Fruit fly (Drosophila melanogaster) whole organism, embryonic: Measurements from ENCODE around the gene COX7AL.

Source experiments
- Atf6 ChIP-seq: fragments of 200-800 bp; sonication (Bioruptor generic); IDR thresholded peaks from 2 replicates; pipeline ENCODE4 v1.3.6; 2022; ENCODE audit warnings: missing biosample characterization, missing genetic modification characterization
- CG12659 ChIP-seq: fragments of 200-800 bp; sonication (Bioruptor generic); optimal IDR thresholded peaks from 3 replicates; lab custom pipeline; 2017; ENCODE audit warnings: mild to moderate bottlenecking, missing biosample characterization, missing genetic modification reagents, missing genetic modification characterization
- CG13424 ChIP-seq: fragments of 200-800 bp; sonication (Bioruptor generic); optimal IDR thresholded peaks from 2 replicates; lab custom pipeline; 2019; ENCODE audit warnings: missing biosample characterization, mild to moderate bottlenecking, missing genetic modification characterization, moderate library complexity
- CG13775 ChIP-seq: fragments of 200-800 bp; sonication (Bioruptor generic); optimal IDR thresholded peaks from 3 replicates; lab custom pipeline; 2017; ENCODE audit warnings: missing biosample characterization, mild to moderate bottlenecking, missing genetic modification characterization
- CG14050 ChIP-seq: fragments of 200-800 bp; sonication (Bioruptor generic); IDR thresholded peaks from 3 replicates; pipeline ENCODE4 v1.3.6; 2022; ENCODE audit warnings: missing biosample characterization, missing genetic modification characterization
- CG14710 ChIP-seq: fragments of 200-800 bp; sonication (Bioruptor generic); optimal IDR thresholded peaks from 3 replicates; lab custom pipeline; 2019; ENCODE audit warnings: missing biosample characterization, mild to moderate bottlenecking, missing genetic modification characterization, moderate library complexity
- CG16815 ChIP-seq: fragments of 200-800 bp; sonication (Bioruptor generic); optimal IDR thresholded peaks from 3 replicates; lab custom pipeline; 2017; ENCODE audit warnings: missing biosample characterization, mild to moderate bottlenecking, missing genetic modification characterization
- CG17612 ChIP-seq: fragments of 200-800 bp; sonication (Bioruptor generic); IDR thresholded peaks from 2 replicates; pipeline ENCODE4 v1.3.6; 2022; ENCODE audit warnings: missing biosample characterization, missing genetic modification characterization
- CG17802 ChIP-seq: fragments of 200-800 bp; sonication (Bioruptor generic); optimal IDR thresholded peaks from 2 replicates; lab custom pipeline; 2018; ENCODE audit warnings: missing biosample characterization, mild to moderate bottlenecking, missing genetic modification characterization, moderate library complexity
- CG18262 ChIP-seq: fragments of 200-800 bp; optimal IDR thresholded peaks from 3 replicates; lab custom pipeline; 2019; ENCODE audit warnings: missing biosample characterization, mild to moderate bottlenecking, missing genetic modification characterization, moderate library complexity
- CG18619 ChIP-seq: fragments of 200-800 bp; sonication (Bioruptor generic); optimal IDR thresholded peaks from 3 replicates; lab custom pipeline; 2017; ENCODE audit warnings: missing biosample characterization, mild to moderate bottlenecking, missing genetic modification characterization
- CG2129 ChIP-seq: fragments of 200-800 bp; sonication (Bioruptor generic); IDR thresholded peaks from 2 replicates; pipeline ENCODE4 v1.3.6; 2022; ENCODE audit warnings: missing biosample characterization, missing genetic modification characterization; ENCODE audit not compliant: partially characterized antibody
- CG30020 ChIP-seq: fragments of 200-800 bp; optimal IDR thresholded peaks from 2 replicates; lab custom pipeline; 2019; ENCODE audit warnings: missing biosample characterization, mild to moderate bottlenecking, missing genetic modification characterization, moderate library complexity
- CG33213 ChIP-seq: fragments of 200-800 bp; sonication (Bioruptor generic); optimal IDR thresholded peaks from 3 replicates; lab custom pipeline; 2016; ENCODE audit warnings: missing biosample characterization, missing genetic modification characterization
- CG3847 ChIP-seq: fragments of 200-800 bp; sonication (Bioruptor generic); IDR thresholded peaks from 2 replicates; pipeline ENCODE4 v1.3.6; 2022; ENCODE audit warnings: missing biosample characterization, missing genetic modification characterization
- CG4360 ChIP-seq: fragments of 200-800 bp; sonication (Bioruptor generic); IDR thresholded peaks from 2 replicates; pipeline ENCODE4 v1.3.6; 2022; ENCODE audit warnings: missing biosample characterization, missing genetic modification characterization
- CG43689 ChIP-seq: fragments of 200-800 bp; sonication (Bioruptor generic); IDR thresholded peaks from 2 replicates; pipeline ENCODE4 v1.3.6; 2022; ENCODE audit warnings: missing biosample characterization, missing genetic modification characterization
- CG4617 ChIP-seq: fragments of 200-800 bp; sonication (Bioruptor generic); optimal IDR thresholded peaks from 3 replicates; lab custom pipeline; 2016; ENCODE audit warnings: missing biosample characterization, missing genetic modification characterization, borderline replicate concordance
- CG7963 ChIP-seq: fragments of 200-800 bp; sonication (Bioruptor generic); IDR thresholded peaks from 3 replicates; pipeline ENCODE4 v1.3.6; 2022; ENCODE audit warnings: missing biosample characterization, missing genetic modification characterization; ENCODE audit not compliant: partially characterized antibody
- Dek ChIP-seq: fragments of 200-800 bp; sonication (Bioruptor generic); optimal IDR thresholded peaks from 3 replicates; lab custom pipeline; 2019; ENCODE audit warnings: missing biosample characterization, mild to moderate bottlenecking, missing genetic modification characterization, moderate library complexity
- Dp ChIP-seq: fragments of 200-800 bp; sonication (Bioruptor generic); optimal IDR thresholded peaks from 2 replicates; lab custom pipeline; 2018; ENCODE audit warnings: missing biosample characterization, mild to moderate bottlenecking, missing genetic modification characterization, moderate library complexity
- Dref ChIP-seq: fragments of 200-800 bp; sonication (Bioruptor generic); IDR thresholded peaks from 2 replicates; pipeline ENCODE4 v1.3.6; 2022; ENCODE audit warnings: missing biosample characterization, missing genetic modification characterization
- E2f2 ChIP-seq: fragments of 200-800 bp; sonication (Bioruptor generic); IDR thresholded peaks from 2 replicates; pipeline ENCODE4 v1.3.6; 2022; ENCODE audit warnings: missing biosample characterization, missing genetic modification characterization
- Eip74EF ChIP-seq, 2 experiments: fragments of 200-800 bp in 1 of 2; fragments of >200 bp in 1 of 2; sonication (Bioruptor generic) in 1 of 2; optimal IDR thresholded peaks; 2 replicates each; lab custom pipeline; 2017 to 2019; ENCODE audit warnings: missing biosample characterization in 2 of 2, missing genetic modification characterization in 2 of 2, mild to moderate bottlenecking in 1 of 2, moderate library complexity in 1 of 2
- H2.0 ChIP-seq: fragments of 200-800 bp; sonication (Bioruptor generic); IDR thresholded peaks from 2 replicates; pipeline ENCODE4 v1.3.6; 2022; ENCODE audit warnings: missing biosample characterization, missing genetic modification characterization
- MBD-R2 ChIP-seq: fragments of 200-800 bp; sonication (Bioruptor generic); IDR thresholded peaks from 2 replicates; pipeline ENCODE4 v1.3.6; 2022; ENCODE audit warnings: missing biosample characterization, missing genetic modification characterization
- MESR4 ChIP-seq: fragments of 200-800 bp; sonication (Bioruptor generic); optimal IDR thresholded peaks from 2 replicates; lab custom pipeline; 2018; ENCODE audit warnings: missing biosample characterization, mild to moderate bottlenecking, missing genetic modification characterization, moderate library complexity
- Mad ChIP-seq: fragments of 200-800 bp; sonication (Bioruptor generic); optimal IDR thresholded peaks from 2 replicates; lab custom pipeline; 2016; ENCODE audit warnings: missing biosample characterization, missing genetic modification characterization
- Med ChIP-seq: fragments of 200-800 bp; sonication (Bioruptor generic); peaks from one replicate; lab custom pipeline; 2016; ENCODE audit warnings: missing biosample characterization, missing genetic modification characterization, mild to moderate bottlenecking, inconsistent platforms, moderate library complexity
- Nf-YC ChIP-seq: fragments of 200-800 bp; optimal IDR thresholded peaks from 3 replicates; lab custom pipeline; 2019; ENCODE audit warnings: missing biosample characterization, mild to moderate bottlenecking, missing genetic modification characterization, moderate library complexity
- Sry-β ChIP-seq: fragments of 200-800 bp; sonication (Bioruptor generic); optimal IDR thresholded peaks from 2 replicates; lab custom pipeline; 2018; ENCODE audit warnings: missing biosample characterization, mild to moderate bottlenecking, missing genetic modification characterization, moderate library complexity
- Xbp1 ChIP-seq: fragments of 200-800 bp; sonication (Bioruptor generic); optimal IDR thresholded peaks from 3 replicates; lab custom pipeline; 2016; ENCODE audit warnings: missing biosample characterization, mild to moderate bottlenecking, missing genetic modification characterization
- abd-A ChIP-seq: fragments of 200-800 bp; sonication (Bioruptor generic); optimal IDR thresholded peaks from 3 replicates; lab custom pipeline; 2019; ENCODE audit warnings: missing biosample characterization, mild to moderate bottlenecking, missing genetic modification characterization, moderate library complexity
- ash1 ChIP-seq: fragments of 200-800 bp; sonication (Bioruptor generic); optimal IDR thresholded peaks from 2 replicates; lab custom pipeline; 2018; ENCODE audit warnings: missing biosample characterization, mild to moderate bottlenecking, missing genetic modification characterization
- bbx ChIP-seq: fragments of 200-800 bp; sonication (Bioruptor generic); IDR thresholded peaks from 2 replicates; pipeline ENCODE4 v1.3.6; 2022; ENCODE audit warnings: missing biosample characterization, missing genetic modification characterization; ENCODE audit not compliant: partially characterized antibody
- bigmax ChIP-seq: fragments of 200-800 bp; sonication (Bioruptor generic); optimal IDR thresholded peaks from 2 replicates; lab custom pipeline; 2018; ENCODE audit warnings: missing biosample characterization, mild to moderate bottlenecking, missing genetic modification characterization
- bsh ChIP-seq, 2 experiments: fragments of 200-800 bp; sonication (Bioruptor generic); optimal IDR thresholded peaks; 2 replicates each; lab custom pipeline; 2017 to 2018; ENCODE audit warnings: mild to moderate bottlenecking in 2 of 2, missing biosample characterization in 2 of 2, missing genetic modification characterization in 2 of 2, moderate library complexity in 1 of 2
- dpn ChIP-seq, 2 experiments: fragments of 200-800 bp; sonication (Bioruptor generic); optimal IDR thresholded peaks; 3 replicates each; lab custom pipeline; 2016; ENCODE audit warnings: missing biosample characterization in 2 of 2, missing genetic modification characterization in 2 of 2
- dysf ChIP-seq: fragments of 200-800 bp; sonication (Bioruptor generic); IDR thresholded peaks from 3 replicates; pipeline ENCODE4 v1.3.6; 2022; ENCODE audit warnings: missing biosample characterization, missing genetic modification characterization
- hb ChIP-seq: fragments of 200-800 bp; sonication (Bioruptor generic); IDR thresholded peaks from 3 replicates; pipeline ENCODE4 v1.3.6; 2022; ENCODE audit warnings: missing biosample characterization, missing genetic modification characterization; ENCODE audit not compliant: partially characterized antibody
- her ChIP-seq: fragments of 200-800 bp; sonication (Bioruptor generic); optimal IDR thresholded peaks from 2 replicates; lab custom pipeline; 2016; ENCODE audit warnings: missing biosample characterization, missing genetic modification characterization
- kay ChIP-seq: fragments of 200-800 bp; sonication (Bioruptor generic); optimal IDR thresholded peaks from 2 replicates; lab custom pipeline; 2016; ENCODE audit warnings: missing biosample characterization, missing genetic modification characterization
- kni ChIP-seq: fragments of 200-800 bp; sonication (Bioruptor generic); optimal IDR thresholded peaks from 3 replicates; lab custom pipeline; 2017; ENCODE audit warnings: mild to moderate bottlenecking, missing biosample characterization, missing genetic modification reagents, missing genetic modification characterization
- lilli ChIP-seq: fragments of 200-800 bp; sonication (Bioruptor generic); optimal IDR thresholded peaks from 3 replicates; lab custom pipeline; 2016; ENCODE audit warnings: missing biosample characterization, missing genetic modification characterization
- phol ChIP-seq: fragments of 200-800 bp; sonication (Bioruptor generic); optimal IDR thresholded peaks from 3 replicates; lab custom pipeline; 2018; ENCODE audit warnings: missing biosample characterization, mild to moderate bottlenecking, missing genetic modification characterization, moderate library complexity
- ssp ChIP-seq: fragments of 200-800 bp; sonication (Bioruptor generic); IDR thresholded peaks from 2 replicates; pipeline ENCODE4 v1.3.6; 2022; ENCODE audit warnings: missing biosample characterization, missing genetic modification characterization
- tll ChIP-seq, 2 experiments: fragments of 200-800 bp in 1 of 2; fragments of >200 bp in 1 of 2; sonication (Bioruptor generic) in 1 of 2; optimal IDR thresholded peaks; 2 replicates each; lab custom pipeline; 2017 to 2019; ENCODE audit warnings: missing biosample characterization in 2 of 2, missing genetic modification characterization in 2 of 2, mild to moderate bottlenecking in 1 of 2, moderate library complexity in 1 of 2
- vnd ChIP-seq: fragments of 200-800 bp; sonication (Bioruptor generic); IDR thresholded peaks from 3 replicates; pipeline ENCODE4 v1.3.6; 2022; ENCODE audit warnings: missing biosample characterization, missing genetic modification characterization; ENCODE audit not compliant: partially characterized antibody
- wek ChIP-seq: fragments of 200-800 bp; sonication (Bioruptor generic); optimal IDR thresholded peaks from 3 replicates; lab custom pipeline; 2018; ENCODE audit warnings: missing biosample characterization, mild to moderate bottlenecking, missing genetic modification characterization, moderate library complexity

Gene COX7AL

dm6 chr3R:8349106-8349448 lies 5.6 kb downstream of the COX7AL start:
- TF ChIP-seq kay (GFP tag; lab: Kevin White, UChicago) = peak; percentile 21
- TF ChIP-seq Med = peak; percentile 34
- no peak for TF ChIP-seq CG2129 (GFP tag; lab: Robert Waterston, UW)
- TF ChIP-seq her (GFP tag; lab: Kevin White, UChicago) = no peak
- no peak for TF ChIP-seq CG4617
- TF ChIP-seq CG33213 (GFP tag; lab: Kevin White, UChicago) = no peak
- no peak for TF ChIP-seq Dek
- TF ChIP-seq kni (GFP tag; lab: Kevin White, UChicago) = no peak
- TF ChIP-seq ssp = no peak
- TF ChIP-seq Xbp1 (GFP tag; lab: Kevin White, UChicago) = peak; percentile 89
- TF ChIP-seq Dp = peak; percentile 71
- peak; percentile 81 for TF ChIP-seq E2f2
- no peak for TF ChIP-seq Atf6
- TF ChIP-seq CG18619 = peak; percentile 17
- no peak for TF ChIP-seq bigmax
- no peak for TF ChIP-seq dpn (GFP tag; optimal IDR thresholded peaks at IDR 0.05; lab: Kevin White, UChicago)
- peak; percentile 41 for TF ChIP-seq Dref
- peak; percentile 13; the same call in 1 of the 2 replicates for TF ChIP-seq bbx (GFP tag; lab: Robert Waterston, UW)
- no peak for TF ChIP-seq CG17612 (GFP tag; lab: Robert Waterston, UW)
- TF ChIP-seq MESR4 (GFP tag; lab: Kevin White, UChicago) = peak; percentile 28

dm6 chr3R:8349449-8350115 lies 6.1 kb downstream of the COX7AL start, which contains the start of gene Atg13:
Atg13 (plus strand) TSS chr3R:8349815.
- TF ChIP-seq CG12659 (GFP tag; lab: Kevin White, UChicago) (peak; percentile 58), abd-A (tag; lab: Kevin White, UChicago) (no peak), CG18262 (tag; lab: Kevin White, UChicago) (peak; percentile 30), CG14050 (GFP tag; lab: Robert Waterston, UW) (no peak), Nf-YC (tag; lab: Kevin White, UChicago) (peak; percentile 62), Eip74EF (GFP tag; optimal IDR thresholded peaks at IDR 0.05; lab: Kevin White, UChicago) (peak; percentile 49 to 64), CG13775 (GFP tag; lab: Kevin White, UChicago) (peak; percentile 50), CG14710 (tag; lab: Kevin White, UChicago) (peak; percentile 81), CG13424 (tag; lab: Kevin White, UChicago) (peak; percentile 19), H2.0 (GFP tag; lab: Robert Waterston, UW) (no peak), hb (GFP tag; lab: Robert Waterston, UW) (peak; percentile 56), CG30020 (tag; lab: Kevin White, UChicago) (peak; percentile 95), CG4360 (GFP tag; lab: Robert Waterston, UW) (no peak), CG17802 (tag; lab: Kevin White, UChicago) (peak; percentile 59), MBD-R2 (GFP tag; lab: Robert Waterston, UW) (peak; percentile 27; the same call in 1 of the 2 replicates), CG7963 (peak; percentile 72), ash1 (GFP tag; lab: Kevin White, UChicago) (no peak), CG16815 (GFP tag; lab: Kevin White, UChicago) (peak; percentile 32), CG43689 (GFP tag; lab: Robert Waterston, UW) (no peak), ssp (peak; percentile 94), CG3847 (GFP tag; lab: Robert Waterston, UW) (no peak), Sry-β (GFP tag; lab: Kevin White, UChicago) (peak; percentile 11), bsh (GFP tag; optimal IDR thresholded peaks at IDR 0.05; lab: Kevin White, UChicago) (peak in 1 of 2 experiments; percentile 88), wek (peak; percentile 57), lilli (GFP tag; lab: Kevin White, UChicago) (peak; percentile 27), tll (GFP tag; optimal IDR thresholded peaks at IDR 0.05; lab: Kevin White, UChicago) (peak in 1 of 2 experiments; percentile 93), vnd (GFP tag; lab: Robert Waterston, UW) (peak; percentile 77), dysf (GFP tag; lab: Robert Waterston, UW) (peak; percentile 27; the same call in 1 of the 3 replicates), Mad (GFP tag; lab: Kevin White, UChicago) (peak; percentile 30), phol (tag; lab: Kevin White, UChicago) (peak; percentile 54)
